Worm (Caenorhabditis elegans) whole organism, L1 larva: ENCODE measurements around the gene nspg-3.

Experiments used
- blmp-1 ChIP-seq: fragments of 150-350 bp; optimal IDR thresholded peaks from 2 replicates; lab custom pipeline; 2014; ENCODE audit warnings: missing biosample characterization, missing genetic modification characterization
- efl-1 ChIP-seq, 4 experiments: fragments of 150-350 bp; optimal IDR thresholded peaks in 3 of 4; peaks in 1 of 4; 1 replicate in 1 of 4; 2 replicates in 3 of 4; lab custom pipeline; 2014; ENCODE audit warnings: missing biosample characterization in 2 of 4, missing genetic modification characterization in 2 of 4, missing genetic modification reagents in 2 of 4
- fkh-10 ChIP-seq: sonication (generic microtip); optimal IDR thresholded peaks from 2 replicates; lab custom pipeline; 2017; ENCODE audit warnings: missing biosample characterization, missing genetic modification reagents, missing genetic modification characterization
- fkh-8 ChIP-seq: sonication (generic microtip); optimal IDR thresholded peaks from 2 replicates; lab custom pipeline; 2016; ENCODE audit warnings: mild to moderate bottlenecking, missing genetic modification characterization, missing compliant biosample characterization
- hpl-2 ChIP-seq: fragments of 150-350 bp; optimal IDR thresholded peaks from 2 replicates; lab custom pipeline; 2014; ENCODE audit warnings: missing biosample characterization, missing genetic modification reagents, missing genetic modification characterization
- jun-1 ChIP-seq: fragments of 150-350 bp; optimal IDR thresholded peaks from 2 replicates; lab custom pipeline; 2014; ENCODE audit warnings: missing biosample characterization, missing genetic modification reagents, missing genetic modification characterization
- lin-14 ChIP-seq: fragments of 200-800 bp; sonication (Bioruptor generic); optimal IDR thresholded peaks from 2 replicates; lab custom pipeline; 2018; ENCODE audit warnings: mild to moderate bottlenecking, missing genetic modification characterization, moderate library complexity, missing compliant biosample characterization
- nhr-12 ChIP-seq: sonication (generic microtip); optimal IDR thresholded peaks from 2 replicates; lab custom pipeline; 2017; ENCODE audit warnings: missing biosample characterization, missing genetic modification characterization
- nhr-77 ChIP-seq: fragments of 150-350 bp; optimal IDR thresholded peaks from 2 replicates; lab custom pipeline; 2014; ENCODE audit warnings: missing biosample characterization, missing genetic modification characterization
- skn-1 ChIP-seq: fragments of 150-350 bp; optimal IDR thresholded peaks from 2 replicates; lab custom pipeline; 2014; ENCODE audit warnings: missing biosample characterization, missing genetic modification characterization

DNA sequence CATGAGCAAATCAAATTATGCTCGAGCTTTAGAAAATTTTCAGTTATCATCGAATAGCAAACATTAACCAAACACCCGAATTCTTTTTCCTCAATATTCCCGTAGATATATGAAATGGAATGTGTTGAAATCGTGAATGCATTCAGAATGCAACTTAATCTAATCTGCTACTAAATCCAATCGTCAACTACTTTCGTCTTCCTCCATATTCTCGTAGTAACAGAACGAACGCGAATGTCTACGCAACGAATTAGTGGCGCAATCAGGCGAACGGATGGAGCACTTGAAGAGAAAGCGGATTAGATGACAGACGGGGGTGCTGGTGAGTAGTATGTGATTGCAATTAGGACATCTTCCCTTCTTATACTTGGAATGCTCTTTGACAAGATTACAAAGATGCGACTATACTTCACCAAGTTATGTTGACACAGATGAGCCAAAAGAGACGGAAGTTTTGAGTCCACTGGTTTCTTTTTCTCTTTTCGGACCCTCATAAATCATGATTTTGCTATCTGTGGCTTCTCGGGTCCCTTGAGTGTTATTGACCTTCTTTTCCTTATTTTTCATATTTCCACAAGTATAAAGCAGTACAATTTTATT is 22.4 kb downstream of the nspg-3 start:
- TF ChIP-seq fkh-10 (no peak), nhr-12 (no peak), efl-1 (optimal IDR thresholded peaks at IDR 0.05; lab: Kevin White, UChicago) (no peak), efl-1 (GFP tag; optimal IDR thresholded peaks at IDR 0.05 in 1 of 2; lab: Kevin White, UChicago) (no peak), hpl-2 (GFP tag; lab: Kevin White, UChicago) (no peak), nhr-77 (tag; lab: Kevin White, UChicago) (no peak), fkh-8 (tag; lab: Kevin White, UChicago) (no peak), blmp-1 (tag; lab: Kevin White, UChicago) (no peak), skn-1 (no peak), lin-14 (GFP tag; lab: Kevin White, UChicago) (peak; percentile 16), jun-1 (tag; lab: Kevin White, UChicago) (no peak)
